Worm (Caenorhabditis elegans) whole organism, L4 larva: ENCODE measurements around the gene kvs-1.

Source experiments
- dpl-1 ChIP-seq: fragments of 150-350 bp; optimal IDR thresholded peaks from 2 replicates; lab custom pipeline; 2014; ENCODE audit warnings: missing biosample characterization, missing genetic modification reagents, missing genetic modification characterization
- nhr-237 ChIP-seq: sonication (generic microtip); optimal IDR thresholded peaks from 2 replicates; lab custom pipeline; 2017; ENCODE audit warnings: missing biosample characterization, missing genetic modification characterization
- nhr-28 ChIP-seq: fragments of 150-350 bp; optimal IDR thresholded peaks from 2 replicates; lab custom pipeline; 2014; ENCODE audit warnings: missing biosample characterization, missing genetic modification characterization
- unc-62 ChIP-seq, 3 experiments: fragments of 150-350 bp in 1 of 3; sonication (generic microtip); optimal IDR thresholded peaks in 2 of 3; peaks in 1 of 3; 1 replicate in 1 of 3; 2 replicates in 2 of 3; lab custom pipeline; 2014 to 2017; ENCODE audit warnings: missing biosample characterization in 3 of 3, missing genetic modification characterization in 3 of 3, missing genetic modification reagents in 3 of 3, missing genotype in 1 of 3

DNA sequence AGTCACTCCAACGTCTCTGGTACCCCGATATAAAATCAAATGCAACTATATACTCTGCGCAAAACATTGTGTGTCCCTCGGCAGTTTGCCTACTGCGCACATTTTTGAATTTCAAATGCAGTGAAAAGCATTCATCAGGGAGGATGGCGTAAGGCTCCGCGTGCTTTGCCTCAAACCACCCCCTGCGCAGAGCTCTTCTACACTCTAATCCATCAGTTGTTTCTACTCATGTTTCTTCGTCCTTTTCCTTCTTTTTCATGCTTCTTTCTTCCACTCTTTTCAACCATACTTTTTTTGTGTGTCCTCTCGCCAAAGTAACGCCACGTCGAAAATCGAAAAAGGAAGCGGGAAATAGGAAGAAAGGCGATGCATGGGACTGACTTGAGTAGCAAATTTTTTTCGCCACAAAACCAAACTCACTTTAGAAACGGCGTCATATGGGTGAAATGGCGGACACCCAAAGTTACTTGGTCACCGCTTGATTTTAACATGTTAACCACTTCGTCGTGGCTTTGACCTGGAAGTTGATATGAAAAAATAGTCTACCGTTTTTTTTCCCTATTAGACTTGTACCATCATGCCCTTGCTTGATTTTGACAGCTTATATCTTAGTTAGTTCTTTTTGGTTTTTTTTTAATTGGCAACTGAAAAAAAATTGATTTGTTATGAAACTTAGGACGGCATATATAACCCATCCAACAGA, 28.3 kb downstream of the kvs-1 start:
- TF ChIP-seq unc-62 (GFP tag; optimal IDR thresholded peaks at IDR 0.05 in 1 of 2; lab: Kevin White, UChicago) = no peak
- no peak for TF ChIP-seq unc-62 (tag; optimal IDR thresholded peaks at IDR 0.05; lab: Kevin White, UChicago)
- no peak for TF ChIP-seq dpl-1 (GFP tag; lab: Kevin White, UChicago)
- TF ChIP-seq nhr-28 = no peak
- no peak for TF ChIP-seq nhr-237
